Fruit fly (Drosophila melanogaster) whole organism, adult: ENCODE data around the gene HINT1.

Experiments
- CG14711 ChIP-seq: fragments of 200-800 bp; sonication (Bioruptor generic); optimal IDR thresholded peaks from 2 replicates; lab custom pipeline; 2018; ENCODE audit warnings: missing biosample characterization, mild to moderate bottlenecking, missing genetic modification characterization, moderate library complexity
- CG33017 ChIP-seq: fragments of 200-800 bp; sonication (Bioruptor generic); optimal IDR thresholded peaks from 2 replicates; lab custom pipeline; 2018; ENCODE audit warnings: missing biosample characterization, mild to moderate bottlenecking, missing genetic modification characterization, moderate library complexity
- CG5204 ChIP-seq: fragments of 200-800 bp; sonication (Bioruptor generic); optimal IDR thresholded peaks from 2 replicates; lab custom pipeline; 2016; ENCODE audit warnings: missing biosample characterization, missing genetic modification characterization
- CG7101 ChIP-seq: fragments of 200-800 bp; sonication (Bioruptor generic); optimal IDR thresholded peaks from 2 replicates; lab custom pipeline; 2018; ENCODE audit warnings: missing biosample characterization, mild to moderate bottlenecking, missing genetic modification characterization, moderate library complexity
- Clk ChIP-seq: fragments of 200-800 bp; sonication (Bioruptor generic); optimal IDR thresholded peaks from 2 replicates; lab custom pipeline; 2017; ENCODE audit warnings: missing biosample characterization, missing genetic modification characterization
- Crg-1 ChIP-seq: fragments of 200-800 bp; sonication (Bioruptor generic); optimal IDR thresholded peaks from 2 replicates; lab custom pipeline; 2016; ENCODE audit warnings: missing biosample characterization, missing genetic modification characterization
- Mnt ChIP-seq: fragments of 200-800 bp; sonication (Bioruptor generic); optimal IDR thresholded peaks from 2 replicates; lab custom pipeline; 2016; ENCODE audit warnings: missing biosample characterization, mild to moderate bottlenecking, missing genetic modification characterization
- bab1 ChIP-seq: fragments of 200-800 bp; sonication (Bioruptor generic); optimal IDR thresholded peaks from 3 replicates; lab custom pipeline; 2019; ENCODE audit warnings: missing biosample characterization, mild to moderate bottlenecking, missing genetic modification characterization, moderate library complexity
- cic ChIP-seq: fragments of 200-800 bp; sonication (Bioruptor generic); optimal IDR thresholded peaks from 2 replicates; lab custom pipeline; 2017; ENCODE audit warnings: missing biosample characterization, mild to moderate bottlenecking, missing genetic modification characterization, moderate library complexity
- kay ChIP-seq: fragments of 200-800 bp; sonication (Bioruptor generic); peaks from one replicate; lab custom pipeline; 2016; ENCODE audit warnings: missing biosample characterization, missing genetic modification characterization, borderline replicate concordance
- ovo ChIP-seq: fragments of 200-800 bp; sonication (Bioruptor generic); optimal IDR thresholded peaks from 2 replicates; lab custom pipeline; 2016; ENCODE audit warnings: missing biosample characterization, missing genetic modification characterization
- pad ChIP-seq: fragments of 200-800 bp; sonication (Bioruptor generic); optimal IDR thresholded peaks from 3 replicates; lab custom pipeline; 2017; ENCODE audit warnings: missing biosample characterization, missing genetic modification characterization, mild to moderate bottlenecking, moderate library complexity, missing genetic modification reagents
- tj ChIP-seq: fragments of 200-800 bp; sonication (Bioruptor generic); optimal IDR thresholded peaks from 3 replicates; lab custom pipeline; 2017; ENCODE audit warnings: missing biosample characterization, mild to moderate bottlenecking, missing genetic modification characterization, moderate library complexity
- toe ChIP-seq: fragments of 200-800 bp; sonication (Bioruptor generic); optimal IDR thresholded peaks from 2 replicates; lab custom pipeline; 2016; ENCODE audit warnings: missing biosample characterization, missing genetic modification characterization

DNA sequence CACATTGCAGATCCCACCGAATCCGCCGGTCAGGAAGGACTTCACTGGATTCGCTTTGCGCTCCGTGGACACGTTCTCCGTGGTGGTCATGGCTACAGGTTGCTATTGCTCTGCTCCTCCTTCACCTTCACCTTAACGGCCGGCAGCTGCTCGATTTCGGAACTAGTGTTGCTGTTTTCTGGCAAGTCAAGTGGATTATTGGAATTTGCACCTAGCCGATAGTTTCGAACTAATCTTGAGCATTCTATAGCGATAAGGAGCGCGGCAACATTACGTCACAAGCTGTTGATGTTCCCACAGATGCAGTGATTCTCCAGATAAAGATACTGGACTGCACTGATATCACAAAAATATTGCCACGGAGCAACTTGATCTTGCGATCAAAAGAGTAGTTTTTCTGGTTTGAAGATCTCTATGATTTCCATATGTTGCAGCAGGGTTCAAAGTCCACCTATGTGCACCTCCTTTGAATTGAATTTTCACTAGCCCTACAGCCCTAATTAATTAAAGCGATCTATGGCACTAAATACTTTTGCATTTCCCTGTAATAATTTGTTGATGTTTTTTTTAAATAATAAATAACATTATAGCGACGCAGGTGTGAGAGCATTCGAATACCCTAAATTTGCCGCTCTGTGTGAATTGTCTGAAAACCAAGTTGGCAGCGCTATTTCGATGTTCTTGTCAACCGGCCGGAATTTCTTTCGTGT lies at the start of gene HINT1, which contains the start of gene colt:
- TF ChIP-seq ovo (GFP tag; lab: Kevin White, UChicago) (peak; percentile 20), cic (GFP tag; lab: Kevin White, UChicago) (peak; percentile 59), tj (GFP tag; lab: Kevin White, UChicago) (peak; percentile 61), kay (GFP tag; lab: Kevin White, UChicago) (no peak), toe (peak; percentile 83), Clk (peak; percentile 56), Mnt (peak; percentile 50), CG5204 (no peak), bab1 (peak; percentile 10), Crg-1 (GFP tag; lab: Kevin White, UChicago) (no peak), CG33017 (tag; lab: Kevin White, UChicago) (peak; percentile 27), CG14711 (peak; percentile 52), CG7101 (tag; lab: Kevin White, UChicago) (peak; percentile 40), pad (GFP tag; lab: Kevin White, UChicago) (peak; percentile 15)
